Worm (Caenorhabditis elegans) whole organism, L2 larva: ENCODE measurements around the gene Y71H2AM.3.
A peak's percentile ranks its signal among the peaks of the same experiment; 100 is the strongest.

Experiments used
- C34F6.9 ChIP-seq: fragments of 150-350 bp; optimal IDR thresholded peaks from 2 replicates; lab custom pipeline; 2014; ENCODE audit warnings: missing biosample characterization, missing genetic modification characterization
- R02D3.7 ChIP-seq: fragments of 150-350 bp; optimal IDR thresholded peaks from 2 replicates; lab custom pipeline; 2014; ENCODE audit warnings: missing biosample characterization, missing genetic modification characterization
- Y55F3AM.14 ChIP-seq: fragments of 200-800 bp; sonication (Bioruptor generic); optimal IDR thresholded peaks from 2 replicates; lab custom pipeline; 2018; ENCODE audit warnings: mild to moderate bottlenecking, missing genetic modification characterization, missing compliant biosample characterization
- ZK546.5 ChIP-seq: sonication (generic microtip); optimal IDR thresholded peaks from 2 replicates; lab custom pipeline; 2017; ENCODE audit warnings: missing biosample characterization, missing genetic modification characterization
- aly-2 ChIP-seq: fragments of 150-350 bp; optimal IDR thresholded peaks from 2 replicates; lab custom pipeline; 2014; ENCODE audit warnings: missing biosample characterization, missing genetic modification characterization
- ama-1 ChIP-seq: fragments of 150-350 bp; optimal IDR thresholded peaks from 2 replicates; lab custom pipeline; 2018; ENCODE audit warnings: inconsistent platforms
- crh-2 ChIP-seq: sonication (generic microtip); optimal IDR thresholded peaks from 2 replicates; lab custom pipeline; 2017; ENCODE audit warnings: missing biosample characterization, missing genetic modification characterization
- dmd-4 ChIP-seq: sonication (generic microtip); optimal IDR thresholded peaks from 2 replicates; lab custom pipeline; 2017; ENCODE audit warnings: missing biosample characterization, missing genetic modification characterization
- egl-27 ChIP-seq: sonication (generic microtip); optimal IDR thresholded peaks from 3 replicates; lab custom pipeline; 2017; ENCODE audit warnings: missing biosample characterization, missing genetic modification reagents, missing genetic modification characterization
- elt-1 ChIP-seq: fragments of 150-350 bp; optimal IDR thresholded peaks from 2 replicates; lab custom pipeline; 2014; ENCODE audit warnings: missing biosample characterization, missing genetic modification characterization
- gmeb-1 ChIP-seq: fragments of 150-350 bp; optimal IDR thresholded peaks from 2 replicates; lab custom pipeline; 2014; ENCODE audit warnings: missing biosample characterization, missing genetic modification characterization
- lin-11 ChIP-seq: fragments of 150-350 bp; sonication (generic microtip); optimal IDR thresholded peaks from 2 replicates; lab custom pipeline; 2014; ENCODE audit warnings: missing biosample characterization, missing genetic modification characterization, inconsistent platforms, mixed read lengths
- lin-13 ChIP-seq: fragments of 150-350 bp; optimal IDR thresholded peaks from 2 replicates; lab custom pipeline; 2014; ENCODE audit warnings: missing biosample characterization, missing genetic modification reagents, missing genetic modification characterization
- lin-39 ChIP-seq: fragments of 150-350 bp; optimal IDR thresholded peaks from 2 replicates; lab custom pipeline; 2014; ENCODE audit warnings: missing biosample characterization, missing genetic modification reagents, missing genetic modification characterization
- lsy-2 ChIP-seq, 2 experiments: fragments of 150-350 bp in 1 of 2; sonication (generic microtip) in 1 of 2; optimal IDR thresholded peaks; 2 replicates each; lab custom pipeline; 2014 to 2017; ENCODE audit warnings: missing biosample characterization in 2 of 2, missing genetic modification characterization in 2 of 2
- mab-5 ChIP-seq: fragments of 150-350 bp; optimal IDR thresholded peaks from 2 replicates; lab custom pipeline; 2014; ENCODE audit warnings: missing biosample characterization, missing genetic modification characterization
- mdl-1 ChIP-seq, 2 experiments: fragments of 150-350 bp in 1 of 2; sonication (generic microtip) in 1 of 2; optimal IDR thresholded peaks; 2 replicates each; lab custom pipeline; 2017; ENCODE audit warnings: missing biosample characterization in 2 of 2, missing genetic modification characterization in 2 of 2
- nhr-10 ChIP-seq: sonication (generic microtip); optimal IDR thresholded peaks from 2 replicates; lab custom pipeline; 2017; ENCODE audit warnings: missing biosample characterization, missing genetic modification characterization
- nhr-11 ChIP-seq: fragments of 150-350 bp; optimal IDR thresholded peaks from 2 replicates; lab custom pipeline; 2014; ENCODE audit warnings: missing biosample characterization, missing genetic modification characterization
- nhr-12 ChIP-seq: fragments of 150-350 bp; optimal IDR thresholded peaks from 2 replicates; lab custom pipeline; 2014; ENCODE audit warnings: missing biosample characterization, missing genetic modification characterization
- nhr-129 ChIP-seq: fragments of 150-350 bp; optimal IDR thresholded peaks from 2 replicates; lab custom pipeline; 2014; ENCODE audit warnings: missing biosample characterization, missing genetic modification characterization
- nhr-21 ChIP-seq: fragments of 150-350 bp; optimal IDR thresholded peaks from 2 replicates; lab custom pipeline; 2014; ENCODE audit warnings: missing biosample characterization, missing genetic modification characterization
- nhr-23 ChIP-seq: fragments of 150-350 bp; optimal IDR thresholded peaks from 2 replicates; lab custom pipeline; 2014; ENCODE audit warnings: missing biosample characterization, missing genetic modification reagents, missing genetic modification characterization
- nhr-25 ChIP-seq: fragments of 150-350 bp; sonication (generic microtip); optimal IDR thresholded peaks from 3 replicates; lab custom pipeline; 2014; ENCODE audit warnings: missing biosample characterization, missing genetic modification characterization
- nhr-6 ChIP-seq: fragments of 150-350 bp; optimal IDR thresholded peaks from 2 replicates; lab custom pipeline; 2014; ENCODE audit warnings: missing biosample characterization, missing genetic modification characterization
- nhr-77 ChIP-seq: fragments of 150-350 bp; optimal IDR thresholded peaks from 2 replicates; lab custom pipeline; 2014; ENCODE audit warnings: missing biosample characterization, missing genetic modification characterization
- peb-1 ChIP-seq: fragments of 150-350 bp; optimal IDR thresholded peaks from 2 replicates; lab custom pipeline; 2014; ENCODE audit warnings: missing biosample characterization, missing genetic modification characterization
- skn-1 ChIP-seq: sonication (generic microtip); optimal IDR thresholded peaks from 2 replicates; lab custom pipeline; 2017; ENCODE audit warnings: missing biosample characterization, missing genetic modification characterization
- sma-3 ChIP-seq: sonication (generic microtip); optimal IDR thresholded peaks from 2 replicates; lab custom pipeline; 2016; ENCODE audit warnings: missing genetic modification reagents, missing genetic modification characterization, missing compliant biosample characterization
- sma-9 ChIP-seq, 2 experiments: fragments of 150-350 bp in 1 of 2; sonication (generic microtip) in 1 of 2; optimal IDR thresholded peaks; 2 replicates each; lab custom pipeline; 2014 to 2016; ENCODE audit warnings: missing genetic modification characterization in 2 of 2, mild to moderate bottlenecking in 1 of 2, missing biosample characterization in 1 of 2, missing compliant biosample characterization in 1 of 2, missing genetic modification reagents in 1 of 2, moderate library complexity in 1 of 2
- snpc-4 ChIP-seq: fragments of 150-350 bp; optimal IDR thresholded peaks from 2 replicates; lab custom pipeline; 2014; ENCODE audit warnings: missing biosample characterization, missing genetic modification characterization
- unc-39 ChIP-seq: fragments of 150-350 bp; optimal IDR thresholded peaks from 2 replicates; lab custom pipeline; 2014; ENCODE audit warnings: missing biosample characterization, missing genetic modification characterization
- unc-55 ChIP-seq: fragments of 150-350 bp; sonication (generic microtip); optimal IDR thresholded peaks from 3 replicates; lab custom pipeline; 2014; ENCODE audit warnings: missing biosample characterization, missing genetic modification reagents, missing genetic modification characterization
- zag-1 ChIP-seq: fragments of 150-350 bp; optimal IDR thresholded peaks from 2 replicates; lab custom pipeline; 2014; ENCODE audit warnings: missing biosample characterization, missing genetic modification characterization
- ztf-1 ChIP-seq: fragments of 200-800 bp; sonication (Bioruptor generic); conservative IDR thresholded peaks from 2 replicates; pipeline ENCODE4 v1.3.6; 2022; ENCODE audit warnings: missing genetic modification characterization, missing compliant biosample characterization
- ztf-11 ChIP-seq: sonication (generic microtip); optimal IDR thresholded peaks from 2 replicates; lab custom pipeline; 2017; ENCODE audit warnings: missing biosample characterization, missing genetic modification characterization
- ztf-4 ChIP-seq: fragments of 150-350 bp; optimal IDR thresholded peaks from 2 replicates; lab custom pipeline; 2014; ENCODE audit warnings: missing biosample characterization, missing genetic modification characterization

Y71H2AM.3 gene

DNA sequence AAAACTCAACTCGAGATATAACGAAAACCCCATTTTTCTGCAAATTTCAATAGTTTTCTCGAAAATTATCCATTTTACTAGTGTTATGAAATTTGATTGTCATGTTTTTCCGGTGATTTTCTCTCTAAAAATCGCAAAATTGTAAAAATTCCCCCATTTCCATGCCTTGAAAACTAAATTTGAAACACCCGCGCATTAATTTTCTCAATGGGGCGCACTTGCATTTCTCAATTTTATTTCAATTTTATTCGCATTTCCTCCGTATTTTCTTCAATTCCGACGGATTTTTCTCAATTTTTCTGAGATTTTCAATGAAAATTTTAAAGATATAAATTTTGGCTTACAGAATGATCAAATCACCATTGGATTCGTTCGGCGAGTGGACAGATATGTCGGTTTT, at the start of gene Y71H2AM.3:
Y71H2AM.3 (plus strand) TSS at position 347 of the 400 bp plus-strand sequence.
- TF ChIP-seq nhr-25 = peak; percentile 40
- TF ChIP-seq C34F6.9 (tag; lab: Kevin White, UChicago) = peak; percentile 42
- TF ChIP-seq lin-11 (tag; lab: Kevin White, UChicago) = no peak
- peak; percentile 30 for TF ChIP-seq egl-27
- TF ChIP-seq crh-2 (tag; lab: Kevin White, UChicago) = peak; percentile 34
- peak; percentile 93 for TF ChIP-seq gmeb-1
- TF ChIP-seq sma-3 (GFP tag; lab: Kevin White, UChicago) = peak; percentile 30
- peak; percentile 51 to 81 for TF ChIP-seq lsy-2 (tag; optimal IDR thresholded peaks at IDR 0.05; lab: Kevin White, UChicago)
- no peak for TF ChIP-seq ztf-4 (tag; lab: Kevin White, UChicago)
- TF ChIP-seq unc-55 (GFP tag; lab: Kevin White, UChicago) = peak; percentile 79
- TF ChIP-seq Y55F3AM.14 = no peak
- TF ChIP-seq nhr-21 (tag; lab: Kevin White, UChicago) = no peak
- TF ChIP-seq nhr-77 = no peak
- peak; percentile 29 for TF ChIP-seq lin-13
- TF ChIP-seq nhr-6 (tag; lab: Kevin White, UChicago) = no peak
- no peak for TF ChIP-seq ztf-1 (GFP tag; lab: Robert Waterston, UW)
- no peak for TF ChIP-seq ztf-11 (tag; lab: Kevin White, UChicago)
- no peak for TF ChIP-seq nhr-23 (tag; lab: Kevin White, UChicago)

DNA sequence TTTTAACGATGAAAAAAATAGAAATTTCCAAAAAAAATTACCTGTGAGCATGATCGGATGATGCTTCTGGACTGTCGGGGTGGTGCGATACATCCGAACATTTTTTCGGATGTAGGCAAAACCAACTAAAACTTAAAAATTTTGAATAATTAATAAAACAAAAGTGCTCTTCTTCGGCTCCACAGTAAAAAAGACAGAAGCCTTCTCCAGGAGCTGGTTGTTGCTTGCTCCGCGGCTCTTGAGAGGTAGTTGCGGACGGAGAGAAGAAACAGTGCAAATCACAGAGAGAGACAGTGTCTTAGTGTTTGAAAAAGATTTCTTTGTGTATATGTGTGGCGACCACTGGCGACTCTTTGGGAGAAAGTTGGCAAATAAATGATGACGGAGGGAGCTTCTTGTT, 49.0 kb upstream of the Y71H2AM.3 start, which contains the start of gene gldi-9:
gldi-9 (minus strand) TSS at position 101 of the 400 bp plus-strand sequence.
- TF ChIP-seq nhr-12 (tag; lab: Kevin White, UChicago) (no peak), aly-2 (tag; lab: Kevin White, UChicago) (no peak), nhr-11 (tag; lab: Kevin White, UChicago) (no peak), nhr-23 (tag; lab: Kevin White, UChicago) (no peak), lin-13 (no peak), snpc-4 (no peak), dmd-4 (tag; lab: Kevin White, UChicago) (no peak), mdl-1 (tag; optimal IDR thresholded peaks at IDR 0.05; lab: Kevin White, UChicago) (no peak), skn-1 (tag; lab: Kevin White, UChicago) (no peak), nhr-10 (tag; lab: Kevin White, UChicago) (no peak), lin-11 (tag; lab: Kevin White, UChicago) (no peak), nhr-6 (tag; lab: Kevin White, UChicago) (no peak), zag-1 (tag; lab: Kevin White, UChicago) (no peak), ztf-4 (tag; lab: Kevin White, UChicago) (no peak), R02D3.7 (tag; lab: Kevin White, UChicago) (no peak), sma-9 (GFP tag; optimal IDR thresholded peaks at IDR 0.05; lab: Kevin White, UChicago) (no peak), sma-9 (tag; optimal IDR thresholded peaks at IDR 0.05; lab: Kevin White, UChicago) (no peak)

DNA sequence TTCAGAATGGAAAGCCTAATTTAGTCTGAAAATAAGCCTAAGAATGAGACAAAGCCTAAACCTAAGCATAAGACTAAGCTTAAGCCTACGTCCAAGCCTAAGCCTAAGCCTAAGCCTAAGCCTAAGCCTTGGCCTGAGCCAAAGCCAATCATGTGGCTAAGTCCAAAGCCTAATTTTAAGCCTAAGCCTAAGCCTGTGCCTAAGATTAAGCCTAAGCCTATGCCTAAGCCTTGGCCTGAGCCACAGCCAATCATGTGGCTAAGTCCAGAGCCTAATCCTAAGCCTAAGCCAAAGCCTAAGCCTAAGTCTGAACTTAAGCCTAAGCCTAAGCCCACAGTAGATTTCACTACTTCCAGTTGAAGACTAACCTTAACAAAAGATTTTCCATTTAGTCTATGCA, 47.8 kb upstream of the Y71H2AM.3 start:
- TF ChIP-seq sma-9 (GFP tag; optimal IDR thresholded peaks at IDR 0.05; lab: Kevin White, UChicago) = no peak
- no peak for TF ChIP-seq sma-9 (tag; optimal IDR thresholded peaks at IDR 0.05; lab: Kevin White, UChicago)
- no peak for TF ChIP-seq unc-39 (tag; lab: Kevin White, UChicago)
- TF ChIP-seq lsy-2 (tag; optimal IDR thresholded peaks at IDR 0.05; lab: Kevin White, UChicago) = no peak
- TF ChIP-seq nhr-129 (tag; lab: Kevin White, UChicago) = no peak
- no peak for TF ChIP-seq nhr-6 (tag; lab: Kevin White, UChicago)
- TF ChIP-seq, all 48 proteins: peak for 0

DNA sequence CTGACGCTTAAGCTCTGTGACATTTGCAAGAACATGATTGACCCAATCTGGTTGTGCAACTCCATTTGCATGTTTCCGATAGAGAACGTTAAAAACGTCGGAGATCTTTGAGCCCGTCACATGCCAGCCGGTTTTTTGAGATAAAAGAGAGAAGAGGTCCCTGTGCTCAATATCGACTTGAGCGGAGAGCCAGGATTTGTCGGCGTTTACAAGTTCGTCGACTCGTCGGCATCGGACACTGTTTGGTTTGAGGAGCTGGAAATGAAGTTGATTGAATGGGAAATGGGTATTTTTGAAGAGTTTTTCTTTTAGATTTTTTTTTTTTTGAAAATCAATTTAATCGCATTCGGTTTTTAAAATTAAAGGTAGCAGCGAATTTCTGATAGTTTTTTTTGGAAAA, 47.1 kb upstream of the Y71H2AM.3 start:
- TF ChIP-seq peb-1 (tag; lab: Kevin White, UChicago) (no peak), mab-5 (no peak), lin-39 (tag; lab: Kevin White, UChicago) (no peak), unc-39 (tag; lab: Kevin White, UChicago) (no peak), nhr-21 (tag; lab: Kevin White, UChicago) (no peak), R02D3.7 (tag; lab: Kevin White, UChicago) (no peak), ztf-4 (tag; lab: Kevin White, UChicago) (no peak), ZK546.5 (tag; lab: Kevin White, UChicago) (no peak), crh-2 (tag; lab: Kevin White, UChicago) (no peak), mdl-1 (tag; optimal IDR thresholded peaks at IDR 0.05; lab: Kevin White, UChicago) (no peak), sma-3 (GFP tag; lab: Kevin White, UChicago) (no peak), zag-1 (tag; lab: Kevin White, UChicago) (no peak), ztf-11 (tag; lab: Kevin White, UChicago) (no peak), C34F6.9 (tag; lab: Kevin White, UChicago) (no peak), elt-1 (tag; lab: Kevin White, UChicago) (no peak), nhr-10 (tag; lab: Kevin White, UChicago) (no peak), nhr-77 (no peak), lin-11 (tag; lab: Kevin White, UChicago) (no peak), ama-1 (lab: Kevin White, UChicago) (no peak)
- TF ChIP-seq, all 48 proteins: peak for 0
